In the genomic region with DNA sequence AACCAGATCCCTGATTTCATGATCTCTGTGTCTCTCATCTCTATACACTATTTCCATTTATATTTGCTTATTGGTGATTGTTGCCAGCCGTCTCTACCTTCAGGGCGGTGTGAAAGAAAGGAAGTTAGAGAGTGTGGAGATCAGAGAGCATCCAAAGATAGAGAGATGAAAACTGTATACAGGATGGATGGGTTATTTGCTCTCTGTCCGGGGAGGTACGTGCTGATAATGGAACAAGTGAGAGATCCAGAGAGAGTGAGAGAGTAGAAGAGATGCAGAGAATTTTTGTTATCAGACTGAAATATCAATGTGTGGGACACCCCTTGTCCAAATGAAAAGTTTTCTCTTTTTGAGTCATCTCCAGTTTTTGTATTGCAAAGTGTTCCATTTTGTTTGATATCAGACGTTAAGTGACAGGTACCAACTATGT, we compare ENCODE assay signal across 2 worm cellular contexts.
A peak's percentile ranks its signal among the peaks of the same experiment; 100 is the strongest.
TF ChIP-seq lines count a peak whose summit lies in the region.

No protein-coding gene starts in this region.

TF ChIP-seq in whole organism, L1 larva, 84 proteins besides CTCF, POLR2A, EP300 and RAD21 (continued from another document):
- peak in 1 of 2 experiments; percentile 13 for TF ChIP-seq efl-1 (optimal IDR thresholded peaks at IDR 0.05; lab: Kevin White, UChicago)
- peak in 1 of 2 experiments; percentile 89 for TF ChIP-seq efl-1 (GFP tag; optimal IDR thresholded peaks at IDR 0.05 in 1 of 2; lab: Kevin White, UChicago)
- peak; percentile 46 for TF ChIP-seq jun-1 (tag; optimal IDR thresholded peaks at IDR 0.05; lab: Kevin White, UChicago)
- peak; percentile 85 for TF ChIP-seq elt-2 (tag; optimal IDR thresholded peaks at IDR 0.05; lab: Kevin White, UChicago)
- TF ChIP-seq ces-1 (GFP tag; optimal IDR thresholded peaks at IDR 0.05; lab: Kevin White, UChicago) = no peak
- TF ChIP-seq nhr-90 (tag; optimal IDR thresholded peaks at IDR 0.05; lab: Kevin White, UChicago; ENCODE audit: poor library complexity) = peak; percentile 50

TF ChIP-seq in whole organism, L4 larva, 104 proteins besides CTCF, POLR2A, EP300 and RAD21 (continued from another document):
- TF ChIP-seq unc-62 (GFP tag; optimal IDR thresholded peaks at IDR 0.05 in 1 of 2; lab: Kevin White, UChicago) (peak in 1 of 2 experiments; percentile 27), unc-62 (tag; optimal IDR thresholded peaks at IDR 0.05; lab: Kevin White, UChicago) (no peak), R02D3.7 (tag; optimal IDR thresholded peaks at IDR 0.05; lab: Kevin White, UChicago) (no peak), zag-1 (tag; optimal IDR thresholded peaks at IDR 0.05; lab: Kevin White, UChicago) (no peak), jun-1 (tag; optimal IDR thresholded peaks at IDR 0.05; lab: Kevin White, UChicago) (peak; percentile 25), spr-3 (GFP tag; optimal IDR thresholded peaks at IDR 0.05; lab: Kevin White, UChicago) (no peak), ama-1 (optimal IDR thresholded peaks at IDR 0.05; lab: Kevin White, UChicago) (no peak), dmd-6 (GFP tag; IDR thresholded peaks at IDR 0.05; lab: Robert Waterston, UW) (peak; percentile 89), madf-9 (GFP tag; conservative IDR thresholded peaks at IDR 0.05; lab: Robert Waterston, UW) (no peak), fos-1 (tag; optimal IDR thresholded peaks at IDR 0.05; lab: Kevin White, UChicago) (no peak), ZK546.5 (tag; optimal IDR thresholded peaks at IDR 0.05; lab: Kevin White, UChicago) (no peak), mep-1 (tag; optimal IDR thresholded peaks at IDR 0.05; lab: Kevin White, UChicago) (no peak), aha-1 (tag; lab: Kevin White, UChicago) (peak; percentile 71), hlh-11 (tag; optimal IDR thresholded peaks at IDR 0.05; lab: Kevin White, UChicago) (peak; percentile 94), vab-7 (GFP tag; IDR thresholded peaks at IDR 0.05; lab: Robert Waterston, UW) (no peak), T20F7.1 (GFP tag; optimal IDR thresholded peaks at IDR 0.05; lab: Kevin White, UChicago) (peak; percentile 12), ces-1 (GFP tag; optimal IDR thresholded peaks at IDR 0.05; lab: Kevin White, UChicago) (no peak), nhr-77 (tag; optimal IDR thresholded peaks at IDR 0.05; lab: Kevin White, UChicago) (peak; percentile 72), daf-16 (GFP tag; optimal IDR thresholded peaks at IDR 0.05; lab: Kevin White, UChicago) (peak in 1 of 2 experiments; percentile 92), daf-16 (tag; optimal IDR thresholded peaks at IDR 0.05; lab: Kevin White, UChicago) (peak; percentile 91), lsy-2 (tag; optimal IDR thresholded peaks at IDR 0.05; lab: Kevin White, UChicago) (no peak), lim-7 (GFP tag; IDR thresholded peaks at IDR 0.05; lab: Robert Waterston, UW) (no peak), zfp-2 (tag; optimal IDR thresholded peaks at IDR 0.05; lab: Kevin White, UChicago) (no peak), nhr-28 (tag; optimal IDR thresholded peaks at IDR 0.05; lab: Kevin White, UChicago) (peak; percentile 70), tag-97 (GFP tag; IDR thresholded peaks at IDR 0.05; lab: Robert Waterston, UW) (no peak), Y5F2A.4 (GFP tag; optimal IDR thresholded peaks at IDR 0.05; lab: Kevin White, UChicago) (no peak), lin-29 (GFP tag; IDR thresholded peaks at IDR 0.05; lab: Robert Waterston, UW) (no peak), arid-1 (GFP tag; conservative IDR thresholded peaks at IDR 0.05; lab: Robert Waterston, UW) (no peak), T26A8.4 (GFP tag; IDR thresholded peaks at IDR 0.05; lab: Robert Waterston, UW) (no peak), unc-39 (tag; optimal IDR thresholded peaks at IDR 0.05; lab: Kevin White, UChicago) (no peak), F44E2.7 (GFP tag; IDR thresholded peaks at IDR 0.05; lab: Robert Waterston, UW) (no peak), attf-4 (tag; optimal IDR thresholded peaks at IDR 0.05; lab: Kevin White, UChicago) (no peak), dmd-8 (GFP tag; IDR thresholded peaks at IDR 0.05; lab: Robert Waterston, UW) (no peak), sdz-12 (GFP tag; optimal IDR thresholded peaks at IDR 0.05; lab: Kevin White, UChicago) (no peak), zfp-3 (GFP tag; conservative IDR thresholded peaks at IDR 0.05; lab: Robert Waterston, UW) (no peak), F37D6.2 (tag; optimal IDR thresholded peaks at IDR 0.05; lab: Kevin White, UChicago) (no peak), lin-39 (tag; optimal IDR thresholded peaks at IDR 0.05; lab: Kevin White, UChicago) (no peak), ctbp-1 (GFP tag; IDR thresholded peaks at IDR 0.05; lab: Robert Waterston, UW) (no peak), skn-1 (tag; optimal IDR thresholded peaks at IDR 0.05; lab: Kevin White, UChicago) (no peak), unc-130 (GFP tag; optimal IDR thresholded peaks at IDR 0.05; lab: Kevin White, UChicago) (no peak), pqm-1 (tag; optimal IDR thresholded peaks at IDR 0.05; lab: Kevin White, UChicago) (peak; percentile 95), hmg-1.1 (GFP tag; IDR thresholded peaks at IDR 0.05; lab: Robert Waterston, UW) (no peak), nhr-237 (tag; optimal IDR thresholded peaks at IDR 0.05; lab: Kevin White, UChicago) (no peak), daf-12 (tag; optimal IDR thresholded peaks at IDR 0.05; lab: Kevin White, UChicago) (no peak), Y75B8A.6 (GFP tag; IDR thresholded peaks at IDR 0.05; lab: Robert Waterston, UW) (no peak), pha-4 (GFP tag; IDR thresholded peaks at IDR 0.05; lab: Robert Waterston, UW) (peak; percentile 72), pha-4 (tag; optimal IDR thresholded peaks at IDR 0.05; lab: Kevin White, UChicago) (peak; percentile 71), F10B5.3 (tag; optimal IDR thresholded peaks at IDR 0.05; lab: Kevin White, UChicago) (peak; percentile 28), nhr-111 (GFP tag; optimal IDR thresholded peaks at IDR 0.05; lab: Kevin White, UChicago) (no peak), set-16 (GFP tag; IDR thresholded peaks at IDR 0.05; lab: Robert Waterston, UW) (no peak), zip-2 (tag; optimal IDR thresholded peaks at IDR 0.05; lab: Kevin White, UChicago) (no peak), ceh-28 (tag; optimal IDR thresholded peaks at IDR 0.05; lab: Kevin White, UChicago) (no peak), nhr-42 (GFP tag; IDR thresholded peaks at IDR 0.05; lab: Robert Waterston, UW) (no peak), ceh-82 (tag; optimal IDR thresholded peaks at IDR 0.05; lab: Kevin White, UChicago) (no peak), gei-8 (GFP tag; optimal IDR thresholded peaks at IDR 0.05; lab: Kevin White, UChicago) (no peak), ZK337.2 (GFP tag; IDR thresholded peaks at IDR 0.05; lab: Robert Waterston, UW) (no peak), egl-43 (GFP tag; IDR thresholded peaks at IDR 0.05; lab: Robert Waterston, UW) (no peak), mdt-29 (GFP tag; IDR thresholded peaks at IDR 0.05; lab: Robert Waterston, UW) (no peak), D1046.2 (GFP tag; IDR thresholded peaks at IDR 0.05; lab: Robert Waterston, UW) (no peak), aly-2 (tag; optimal IDR thresholded peaks at IDR 0.05; lab: Kevin White, UChicago) (no peak), ceh-62 (tag; optimal IDR thresholded peaks at IDR 0.05; lab: Kevin White, UChicago) (no peak), zip-11 (GFP tag; IDR thresholded peaks at IDR 0.05; lab: Robert Waterston, UW) (no peak), F49E8.2 (tag; optimal IDR thresholded peaks at IDR 0.05; lab: Kevin White, UChicago; ENCODE audit: borderline replicate concordance) (no peak), saeg-2 (GFP tag; IDR thresholded peaks at IDR 0.05; lab: Robert Waterston, UW) (0 out of 2 replicates have a peak, but pooled peaks have one; percentile 29), lin-13 (GFP tag; optimal IDR thresholded peaks at IDR 0.05; lab: Kevin White, UChicago) (peak; percentile 14), lin-1 (GFP tag; IDR thresholded peaks at IDR 0.05; lab: Robert Waterston, UW) (peak; percentile 92), fkh-10 (GFP tag; optimal IDR thresholded peaks at IDR 0.05; lab: Kevin White, UChicago) (no peak), egl-27 (tag; optimal IDR thresholded peaks at IDR 0.05; lab: Kevin White, UChicago) (no peak), duxl-1 (tag; optimal IDR thresholded peaks at IDR 0.05; lab: Kevin White, UChicago; ENCODE audit: poor library complexity) (no peak), nhr-76 (tag; optimal IDR thresholded peaks at IDR 0.05; lab: Kevin White, UChicago) (no peak), mdl-1 (tag; optimal IDR thresholded peaks at IDR 0.05; lab: Kevin White, UChicago) (peak in 1 of 2 experiments; percentile 58), nhr-102 (tag; optimal IDR thresholded peaks at IDR 0.05; lab: Kevin White, UChicago) (no peak), Y48G9A.11 (GFP tag; IDR thresholded peaks at IDR 0.05; lab: Robert Waterston, UW) (no peak), mxl-2 (GFP tag; conservative IDR thresholded peaks at IDR 0.05; lab: Robert Waterston, UW) (0 out of 2 replicates have a peak, but pooled peaks have one; percentile 3), daf-19 (GFP tag; conservative IDR thresholded peaks at IDR 0.05; lab: Robert Waterston, UW) (no peak), ceh-20 (GFP tag; IDR thresholded peaks at IDR 0.05; lab: Robert Waterston, UW) (no peak), nhr-48 (tag; optimal IDR thresholded peaks at IDR 0.05; lab: Kevin White, UChicago) (peak; percentile 84), spr-1 (tag; optimal IDR thresholded peaks at IDR 0.05; lab: Kevin White, UChicago) (no peak), nhr-25 (tag; optimal IDR thresholded peaks at IDR 0.05; lab: Kevin White, UChicago; ENCODE audit: borderline replicate concordance, insufficient read depth) (no peak), php-3 (GFP tag; IDR thresholded peaks at IDR 0.05; lab: Robert Waterston, UW) (peak; percentile 81), dve-1 (tag; optimal IDR thresholded peaks at IDR 0.05; lab: Kevin White, UChicago; ENCODE audit: insufficient read depth) (peak; percentile 93), tra-1 (GFP tag; IDR thresholded peaks at IDR 0.05; lab: Robert Waterston, UW) (peak; percentile 85), nhr-6 (tag; optimal IDR thresholded peaks at IDR 0.05; lab: Kevin White, UChicago) (peak; percentile 83), hif-1 (tag; optimal IDR thresholded peaks at IDR 0.05; lab: Kevin White, UChicago) (peak in 1 of 2 experiments; percentile 59), Y105C5A.15 (GFP tag; IDR thresholded peaks at IDR 0.05; lab: Robert Waterston, UW) (no peak), lir-3 (tag; optimal IDR thresholded peaks at IDR 0.05; lab: Kevin White, UChicago) (no peak), madf-5 (GFP tag; IDR thresholded peaks at IDR 0.05; lab: Robert Waterston, UW) (no peak), cey-2 (tag; optimal IDR thresholded peaks at IDR 0.05; lab: Kevin White, UChicago; ENCODE audit: borderline replicate concordance, insufficient read depth) (no peak), hlh-30 (tag; optimal IDR thresholded peaks at IDR 0.05; lab: Kevin White, UChicago; ENCODE audit: insufficient read depth) (peak; percentile 28), ceh-44 (GFP tag; IDR thresholded peaks at IDR 0.05; lab: Robert Waterston, UW) (no peak), nhr-41 (GFP tag; IDR thresholded peaks at IDR 0.05; lab: Robert Waterston, UW) (0 out of 2 replicates have a peak, but pooled peaks have one; percentile 23), nhr-11 (tag; optimal IDR thresholded peaks at IDR 0.05; lab: Kevin White, UChicago) (no peak), mes-2 (tag; optimal IDR thresholded peaks at IDR 0.05; lab: Kevin White, UChicago; ENCODE audit: poor library complexity, severe bottlenecking) (peak; percentile 36)
TF ChIP-seq in whole organism, L4 larva: peak in this region for 28.
